Worm (Caenorhabditis elegans): ENCODE measurements around the gene C05D9.4.

DNA sequence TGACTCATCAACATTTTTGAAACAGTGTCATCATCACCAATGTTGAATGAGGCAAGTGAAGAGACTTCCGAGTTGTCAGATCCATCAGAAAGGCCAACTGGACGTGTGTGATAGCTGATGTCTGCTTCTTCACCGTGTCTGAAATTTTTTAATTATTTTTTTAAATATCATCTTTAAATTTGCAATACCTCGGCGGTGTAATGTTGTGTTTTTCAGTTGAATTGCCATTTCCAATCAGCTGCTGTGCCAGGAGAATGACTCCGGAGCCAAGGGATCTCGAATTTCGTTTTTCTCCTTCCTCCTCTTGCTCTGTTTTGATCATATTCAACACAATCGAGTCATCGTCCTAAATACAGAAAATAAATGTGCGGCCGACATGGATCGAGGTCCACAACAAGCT lies 22.9 kb upstream of the C05D9.4 start:
- no peak for TF ChIP-seq mab-5 (tag; optimal IDR thresholded peaks at IDR 0.05)
- TF ChIP-seq ham-2 (GFP tag; optimal IDR thresholded peaks at IDR 0.05), result no peak
- no peak for TF ChIP-seq pha-4 (tag; optimal IDR thresholded peaks at IDR 0.05)
- no peak for TF ChIP-seq nhr-12 (tag; optimal IDR thresholded peaks at IDR 0.05)
- TF ChIP-seq mep-1 (tag; optimal IDR thresholded peaks at IDR 0.05), result no peak
- no peak for TF ChIP-seq lsy-2 (tag; optimal IDR thresholded peaks at IDR 0.05)
- no peak for TF ChIP-seq tbx-8 (GFP tag; optimal IDR thresholded peaks at IDR 0.05)
- no peak for TF ChIP-seq blmp-1 (tag; optimal IDR thresholded peaks at IDR 0.05)

Measured in whole organism, mixed stage, embryonic.